Worm (Caenorhabditis elegans): ENCODE measurements around the gene D2096.10.

Gene D2096.10

ce11 chrIV:8376923-8377322 is 12.1 kb downstream of the D2096.10 start:
- TF ChIP-seq ceh-39 (tag; optimal IDR thresholded peaks at IDR 0.05) (no peak), tbx-8 (GFP tag; optimal IDR thresholded peaks at IDR 0.05) (no peak), drap-1 (GFP tag; optimal IDR thresholded peaks at IDR 0.05) (no peak), hlh-1 (tag; optimal IDR thresholded peaks at IDR 0.05) (no peak), lin-32 (GFP tag; optimal IDR thresholded peaks at IDR 0.05) (no peak), elt-1 (tag; optimal IDR thresholded peaks at IDR 0.05; ENCODE audit: borderline replicate concordance, insufficient read depth) (no peak), blmp-1 (tag; optimal IDR thresholded peaks at IDR 0.05) (no peak), pha-4 (tag; optimal IDR thresholded peaks at IDR 0.05) (no peak), ham-2 (GFP tag; optimal IDR thresholded peaks at IDR 0.05) (no peak), unc-62 (GFP tag; optimal IDR thresholded peaks at IDR 0.05) (no peak), snpc-4 (tag; optimal IDR thresholded peaks at IDR 0.05) (no peak), nhr-28 (tag; optimal IDR thresholded peaks at IDR 0.05) (no peak), lsy-2 (tag; optimal IDR thresholded peaks at IDR 0.05) (no peak), mep-1 (tag; optimal IDR thresholded peaks at IDR 0.05) (no peak), cnd-1 (tag; optimal IDR thresholded peaks at IDR 0.05) (no peak), unc-39 (tag; optimal IDR thresholded peaks at IDR 0.05) (no peak)

- TF ChIP-seq unc-62 (GFP tag; optimal IDR thresholded peaks at IDR 0.05) (peak; percentile 45), lin-13 (tag; optimal IDR thresholded peaks at IDR 0.05) (peak; percentile 10), hlh-1 (tag; optimal IDR thresholded peaks at IDR 0.05) (peak; percentile 15), mab-5 (tag; optimal IDR thresholded peaks at IDR 0.05) (no peak), ceh-83 (GFP tag; optimal IDR thresholded peaks at IDR 0.05) (peak; percentile 94), bed-3 (GFP tag; optimal IDR thresholded peaks at IDR 0.05) (peak; percentile 74), nhr-28 (tag; optimal IDR thresholded peaks at IDR 0.05) (peak; percentile 54), M03D4.4 (tag; optimal IDR thresholded peaks at IDR 0.05) (peak; percentile 94), pha-4 (tag; optimal IDR thresholded peaks at IDR 0.05) (peak; percentile 80), nhr-2 (tag; optimal IDR thresholded peaks at IDR 0.05) (no peak), sptf-1 (tag; optimal IDR thresholded peaks at IDR 0.05) (peak; percentile 91), blmp-1 (tag; optimal IDR thresholded peaks at IDR 0.05) (no peak), mls-2 (tag; optimal IDR thresholded peaks at IDR 0.05) (peak; percentile 93), sem-2 (GFP tag; optimal IDR thresholded peaks at IDR 0.05) (peak; percentile 87), mep-1 (tag; optimal IDR thresholded peaks at IDR 0.05) (peak; percentile 86), elt-1 (tag; optimal IDR thresholded peaks at IDR 0.05; ENCODE audit: borderline replicate concordance, insufficient read depth) (no peak), snpc-4 (tag; optimal IDR thresholded peaks at IDR 0.05) (no peak), nhr-76 (tag; optimal IDR thresholded peaks at IDR 0.05) (no peak), unc-39 (tag; optimal IDR thresholded peaks at IDR 0.05) (no peak), lsy-2 (tag; optimal IDR thresholded peaks at IDR 0.05) (no peak), unc-120 (tag; optimal IDR thresholded peaks at IDR 0.05; ENCODE audit: poor library complexity, severe bottlenecking) (peak; percentile 75), ceh-39 (tag; optimal IDR thresholded peaks at IDR 0.05) (peak; percentile 48), nhr-237 (tag; optimal IDR thresholded peaks at IDR 0.05) (peak; percentile 38), ces-1 (GFP tag; optimal IDR thresholded peaks at IDR 0.05) (no peak), elt-3 (tag; optimal IDR thresholded peaks at IDR 0.05) (no peak), lin-32 (GFP tag; optimal IDR thresholded peaks at IDR 0.05) (peak; percentile 84), zip-8 (tag; optimal IDR thresholded peaks at IDR 0.05) (no peak), drap-1 (GFP tag; optimal IDR thresholded peaks at IDR 0.05) (peak; percentile 92), ceh-43 (GFP tag; optimal IDR thresholded peaks at IDR 0.05) (peak; percentile 84), ham-2 (GFP tag; optimal IDR thresholded peaks at IDR 0.05) (peak; percentile 82), flh-1 (GFP tag; optimal IDR thresholded peaks at IDR 0.05) (peak; percentile 68), cnd-1 (tag; optimal IDR thresholded peaks at IDR 0.05) (peak; percentile 95), tbx-8 (GFP tag; optimal IDR thresholded peaks at IDR 0.05) (peak; percentile 80), ztf-11 (tag; optimal IDR thresholded peaks at IDR 0.05) (peak; percentile 4), nhr-12 (tag; optimal IDR thresholded peaks at IDR 0.05) (peak; percentile 25)
Observed at ce11 chrIV:8375381-8375780, 13.7 kb downstream of the D2096.10 start.

DNA sequence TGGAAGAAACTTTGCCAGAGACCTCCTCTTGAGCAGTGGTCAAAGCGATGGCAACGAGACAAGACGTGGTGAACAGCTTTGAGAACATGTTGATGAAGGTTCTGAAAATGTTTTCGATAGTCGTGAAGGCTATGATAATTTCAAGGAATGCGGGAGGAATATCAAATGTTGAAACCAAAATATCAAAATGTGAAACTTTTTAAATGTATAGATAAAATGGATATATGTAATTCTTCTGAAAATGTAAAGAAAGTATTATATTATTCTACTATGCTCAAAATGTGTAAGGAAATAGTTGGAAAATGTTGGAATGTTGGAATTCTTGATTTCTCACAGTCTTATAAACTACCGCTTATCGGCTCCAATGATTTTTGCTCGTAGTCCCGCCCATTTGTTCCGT is 19.9 kb downstream of the D2096.10 start, which contains the start of gene D2096.6:
Gene D2096.6, minus strand, starts transcription at position 101 of the 400 bp plus-strand sequence.
- TF ChIP-seq snpc-4 (tag; optimal IDR thresholded peaks at IDR 0.05) (no peak), nhr-28 (tag; optimal IDR thresholded peaks at IDR 0.05) (no peak), pha-4 (tag; optimal IDR thresholded peaks at IDR 0.05) (no peak), drap-1 (GFP tag; optimal IDR thresholded peaks at IDR 0.05) (no peak), cnd-1 (tag; optimal IDR thresholded peaks at IDR 0.05) (no peak), nhr-12 (tag; optimal IDR thresholded peaks at IDR 0.05) (no peak), nhr-237 (tag; optimal IDR thresholded peaks at IDR 0.05) (no peak), ces-1 (GFP tag; optimal IDR thresholded peaks at IDR 0.05) (no peak), elt-1 (tag; optimal IDR thresholded peaks at IDR 0.05; ENCODE audit: borderline replicate concordance, insufficient read depth) (no peak), sptf-1 (tag; optimal IDR thresholded peaks at IDR 0.05) (no peak), M03D4.4 (tag; optimal IDR thresholded peaks at IDR 0.05) (no peak), mep-1 (tag; optimal IDR thresholded peaks at IDR 0.05) (no peak), unc-62 (GFP tag; optimal IDR thresholded peaks at IDR 0.05) (no peak), zip-8 (tag; optimal IDR thresholded peaks at IDR 0.05) (no peak), bed-3 (GFP tag; optimal IDR thresholded peaks at IDR 0.05) (no peak), ham-2 (GFP tag; optimal IDR thresholded peaks at IDR 0.05) (no peak), lsy-2 (tag; optimal IDR thresholded peaks at IDR 0.05) (no peak), nhr-76 (tag; optimal IDR thresholded peaks at IDR 0.05) (no peak), ceh-83 (GFP tag; optimal IDR thresholded peaks at IDR 0.05) (no peak), blmp-1 (tag; optimal IDR thresholded peaks at IDR 0.05) (no peak)
